Worm (Caenorhabditis elegans): Measurements from ENCODE around the gene C05G5.2.

ce11 chrX:14759549-14759948, 12.4 kb downstream of the C05G5.2 start:
- TF ChIP-seq unc-62 (GFP tag; optimal IDR thresholded peaks at IDR 0.05) = no peak
- no peak for TF ChIP-seq T07F8.4 (tag; optimal IDR thresholded peaks at IDR 0.05)
- no peak for TF ChIP-seq ceh-27 (GFP tag; optimal IDR thresholded peaks at IDR 0.05)
- TF ChIP-seq ama-1 (optimal IDR thresholded peaks at IDR 0.05) = no peak
- no peak for TF ChIP-seq ama-1 (GFP tag; optimal IDR thresholded peaks at IDR 0.05)
- no peak for TF ChIP-seq egl-18 (GFP tag; IDR thresholded peaks at IDR 0.05)
- no peak for TF ChIP-seq madf-3 (GFP tag; IDR thresholded peaks at IDR 0.05)
- TF ChIP-seq efl-1 (GFP tag; optimal IDR thresholded peaks at IDR 0.05) = no peak
- no peak for TF ChIP-seq B0336.3 (GFP tag; IDR thresholded peaks at IDR 0.05)
- TF ChIP-seq him-1 (tag; optimal IDR thresholded peaks at IDR 0.05) = no peak
- no peak for TF ChIP-seq Y56A3A.18 (GFP tag; IDR thresholded peaks at IDR 0.05)
- no peak for TF ChIP-seq K12H6.12 (tag; optimal IDR thresholded peaks at IDR 0.05)

Data from whole organism, young adult.